Worm (Caenorhabditis elegans) whole organism, L1 larva: ENCODE data around the gene F56D6.13.
"Not testable (repeated sequence)": the region's sequence is repeated elsewhere in the genome, so short reads cannot be mapped to it uniquely, and the experiment has no call there.

ENCODE experiments used
- C16A3.4 ChIP-seq: fragments of 150-350 bp; optimal IDR thresholded peaks from 2 replicates; lab custom pipeline; 2014; ENCODE audit warnings: missing biosample characterization, missing genetic modification characterization
- C34B4.2 ChIP-seq: sonication (generic microtip); optimal IDR thresholded peaks from 2 replicates; lab custom pipeline; 2017; ENCODE audit warnings: mild to moderate bottlenecking, missing genetic modification characterization, missing compliant biosample characterization
- F16B12.6 ChIP-seq: fragments of 150-350 bp; optimal IDR thresholded peaks from 2 replicates; lab custom pipeline; 2014; ENCODE audit warnings: missing biosample characterization, missing genetic modification characterization
- aha-1 ChIP-seq: fragments of 150-350 bp; optimal IDR thresholded peaks from 2 replicates; lab custom pipeline; 2014; ENCODE audit warnings: missing biosample characterization, missing genetic modification characterization
- alr-1 ChIP-seq: fragments of 200-800 bp; sonication (Bioruptor generic); optimal IDR thresholded peaks from 2 replicates; lab custom pipeline; 2018; ENCODE audit warnings: borderline replicate concordance, mild to moderate bottlenecking, missing genetic modification characterization, missing compliant biosample characterization
- ceh-8 ChIP-seq: fragments of 200-800 bp; sonication (Bioruptor generic); optimal IDR thresholded peaks from 2 replicates; lab custom pipeline; 2018; ENCODE audit warnings: mild to moderate bottlenecking, missing genetic modification characterization, moderate library complexity, missing compliant biosample characterization
- ces-1 ChIP-seq: fragments of 150-350 bp; optimal IDR thresholded peaks from 2 replicates; lab custom pipeline; 2014; ENCODE audit warnings: missing biosample characterization, missing genetic modification reagents, missing genetic modification characterization
- elt-2 ChIP-seq: sonication (generic microtip); optimal IDR thresholded peaks from 2 replicates; lab custom pipeline; 2016; ENCODE audit warnings: missing genetic modification characterization, mild to moderate bottlenecking, inconsistent platforms, missing compliant biosample characterization, missing genetic modification reagents
- elt-3 ChIP-seq, 6 experiments: fragments of 150-350 bp in 1 of 6; sonication (generic microtip); optimal IDR thresholded peaks; 2 replicates each; lab custom pipeline; 2017 to 2018; ENCODE audit warnings: missing biosample characterization in 6 of 6, missing genetic modification characterization in 6 of 6, inconsistent platforms in 1 of 6
- ets-5 ChIP-seq: fragments of 200-800 bp; sonication (Bioruptor generic); IDR thresholded peaks from 2 replicates; pipeline ENCODE4 v1.3.6; 2022; ENCODE audit warnings: missing genetic modification characterization, missing compliant biosample characterization
- fkh-8 ChIP-seq: sonication (generic microtip); optimal IDR thresholded peaks from 2 replicates; lab custom pipeline; 2016; ENCODE audit warnings: mild to moderate bottlenecking, missing genetic modification characterization, missing compliant biosample characterization
- hlh-4 ChIP-seq: sonication (generic microtip); optimal IDR thresholded peaks from 2 replicates; lab custom pipeline; 2016; ENCODE audit warnings: mild to moderate bottlenecking, missing genetic modification characterization, missing compliant biosample characterization
- jun-1 ChIP-seq: fragments of 150-350 bp; optimal IDR thresholded peaks from 2 replicates; lab custom pipeline; 2014; ENCODE audit warnings: missing biosample characterization, missing genetic modification reagents, missing genetic modification characterization
- lin-13 ChIP-seq: fragments of 150-350 bp; optimal IDR thresholded peaks from 2 replicates; lab custom pipeline; 2014; ENCODE audit warnings: missing biosample characterization, missing genetic modification reagents, missing genetic modification characterization
- lin-14 ChIP-seq: fragments of 200-800 bp; sonication (Bioruptor generic); optimal IDR thresholded peaks from 2 replicates; lab custom pipeline; 2018; ENCODE audit warnings: mild to moderate bottlenecking, missing genetic modification characterization, moderate library complexity, missing compliant biosample characterization
- lin-35 ChIP-seq, 2 experiments: fragments of 150-350 bp; optimal IDR thresholded peaks; 2 replicates each; lab custom pipeline; 2014; ENCODE audit warnings: missing biosample characterization in 2 of 2, missing genetic modification characterization in 2 of 2, missing genetic modification reagents in 2 of 2
- lin-39 ChIP-seq: fragments of 150-350 bp; optimal IDR thresholded peaks from 2 replicates; lab custom pipeline; 2014; ENCODE audit warnings: missing biosample characterization, missing genetic modification reagents, missing genetic modification characterization
- lir-3 ChIP-seq: sonication (generic microtip); optimal IDR thresholded peaks from 2 replicates; lab custom pipeline; 2016; ENCODE audit warnings: mild to moderate bottlenecking, missing genetic modification characterization, moderate library complexity, missing compliant biosample characterization; ENCODE audit not compliant: poor library complexity
- mab-9 ChIP-seq: fragments of 200-800 bp; sonication (Bioruptor generic); IDR thresholded peaks from 2 replicates; pipeline ENCODE4 v1.3.6; 2022; ENCODE audit warnings: missing genetic modification reagents, missing genetic modification characterization, missing compliant biosample characterization
- mdl-1 ChIP-seq, 2 experiments: fragments of 150-350 bp; optimal IDR thresholded peaks; 2 replicates each; lab custom pipeline; 2014 to 2017; ENCODE audit warnings: missing biosample characterization in 2 of 2, missing genetic modification characterization in 2 of 2, inconsistent platforms in 1 of 2
- mef-2 ChIP-seq: fragments of 150-350 bp; optimal IDR thresholded peaks from 2 replicates; lab custom pipeline; 2014; ENCODE audit warnings: missing biosample characterization, missing genetic modification characterization
- nhr-11 ChIP-seq: fragments of 150-350 bp; optimal IDR thresholded peaks from 2 replicates; lab custom pipeline; 2014; ENCODE audit warnings: missing biosample characterization, missing genetic modification characterization
- nhr-12 ChIP-seq: sonication (generic microtip); optimal IDR thresholded peaks from 2 replicates; lab custom pipeline; 2017; ENCODE audit warnings: missing biosample characterization, missing genetic modification characterization
- nhr-20 ChIP-seq: sonication (generic microtip); optimal IDR thresholded peaks from 2 replicates; lab custom pipeline; 2016; ENCODE audit warnings: mild to moderate bottlenecking, missing genetic modification characterization, missing compliant biosample characterization
- nhr-28 ChIP-seq: fragments of 150-350 bp; optimal IDR thresholded peaks from 2 replicates; lab custom pipeline; 2014; ENCODE audit warnings: missing biosample characterization, missing genetic modification characterization
- nhr-47 ChIP-seq: sonication (generic microtip); optimal IDR thresholded peaks from 2 replicates; lab custom pipeline; 2016; ENCODE audit warnings: mild to moderate bottlenecking, missing genetic modification characterization, moderate library complexity, missing compliant biosample characterization
- nhr-76 ChIP-seq: sonication (generic microtip); optimal IDR thresholded peaks from 2 replicates; lab custom pipeline; 2017; ENCODE audit warnings: missing biosample characterization, missing genetic modification characterization
- nhr-77 ChIP-seq: fragments of 150-350 bp; optimal IDR thresholded peaks from 2 replicates; lab custom pipeline; 2014; ENCODE audit warnings: missing biosample characterization, missing genetic modification characterization
- nhr-84 ChIP-seq: sonication (generic microtip); optimal IDR thresholded peaks from 2 replicates; lab custom pipeline; 2017; ENCODE audit warnings: missing biosample characterization, missing genetic modification characterization
- nhr-85 ChIP-seq: sonication (generic microtip); peaks from one replicate; lab custom pipeline; 2016; ENCODE audit warnings: missing genetic modification characterization, inconsistent platforms, missing compliant biosample characterization
- pax-3 ChIP-seq: fragments of 200-800 bp; sonication (Bioruptor generic); optimal IDR thresholded peaks from 2 replicates; lab custom pipeline; 2018; ENCODE audit warnings: mild to moderate bottlenecking, missing genetic modification characterization, moderate library complexity, missing compliant biosample characterization
- pqm-1 ChIP-seq: sonication (generic microtip); optimal IDR thresholded peaks from 3 replicates; lab custom pipeline; 2017; ENCODE audit warnings: missing biosample characterization, missing genetic modification characterization
- snpc-4 ChIP-seq: fragments of 150-350 bp; optimal IDR thresholded peaks from 2 replicates; lab custom pipeline; 2014; ENCODE audit warnings: missing biosample characterization, missing genetic modification characterization
- sox-4 ChIP-seq: sonication (generic microtip); optimal IDR thresholded peaks from 2 replicates; lab custom pipeline; 2016; ENCODE audit warnings: missing genetic modification characterization, missing compliant biosample characterization
- sptf-1 ChIP-seq: fragments of 150-350 bp; optimal IDR thresholded peaks from 2 replicates; lab custom pipeline; 2014; ENCODE audit warnings: missing biosample characterization, missing genetic modification characterization
- sup-37 ChIP-seq: fragments of 200-800 bp; sonication (Bioruptor generic); optimal IDR thresholded peaks from 2 replicates; lab custom pipeline; 2018; ENCODE audit warnings: mild to moderate bottlenecking, missing genetic modification characterization, missing compliant biosample characterization
- swsn-7 ChIP-seq: sonication (generic microtip); optimal IDR thresholded peaks from 2 replicates; lab custom pipeline; 2016; ENCODE audit warnings: missing genetic modification characterization, missing compliant biosample characterization
- unc-130 ChIP-seq: fragments of 150-350 bp; optimal IDR thresholded peaks from 2 replicates; lab custom pipeline; 2017; ENCODE audit warnings: missing biosample characterization, missing genetic modification characterization, inconsistent platforms
- unc-62 ChIP-seq: fragments of 150-350 bp; optimal IDR thresholded peaks from 2 replicates; lab custom pipeline; 2014; ENCODE audit warnings: missing biosample characterization, missing genetic modification reagents, missing genetic modification characterization
- unc-98 ChIP-seq: fragments of 200-800 bp; sonication (Bioruptor generic); IDR thresholded peaks from 2 replicates; pipeline ENCODE4 v1.3.6; 2022; ENCODE audit warnings: missing genetic modification characterization, missing compliant biosample characterization
- zag-1 ChIP-seq: fragments of 150-350 bp; optimal IDR thresholded peaks from 2 replicates; lab custom pipeline; 2014; ENCODE audit warnings: missing biosample characterization, missing genetic modification characterization

The F56D6.13 gene

DNA sequence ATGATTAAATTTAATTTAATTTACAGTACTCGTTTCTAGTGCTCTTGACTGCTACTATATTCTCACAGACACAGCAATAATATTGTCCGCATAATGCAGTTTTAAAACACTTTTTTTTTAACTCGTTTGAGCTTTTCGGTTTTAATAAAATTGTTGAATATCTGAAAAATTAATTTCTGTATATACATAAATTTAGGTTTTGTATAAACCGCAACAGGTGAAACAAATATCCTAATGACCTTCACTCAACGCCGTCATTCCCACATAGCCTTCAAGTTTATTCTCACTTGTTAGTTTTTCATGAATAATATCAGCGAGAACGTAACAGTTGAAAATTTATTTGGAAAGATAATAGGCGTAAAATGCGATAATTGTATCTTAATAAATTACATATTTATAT lies 10.3 kb downstream of the F56D6.13 start, which contains the start of gene srz-19:
TSS of gene srz-19 (plus strand) at position 301 of the 400 bp plus-strand sequence.
- TF ChIP-seq fkh-8 (tag; lab: Kevin White, UChicago) (no peak), nhr-77 (tag; lab: Kevin White, UChicago) (no peak)

DNA sequence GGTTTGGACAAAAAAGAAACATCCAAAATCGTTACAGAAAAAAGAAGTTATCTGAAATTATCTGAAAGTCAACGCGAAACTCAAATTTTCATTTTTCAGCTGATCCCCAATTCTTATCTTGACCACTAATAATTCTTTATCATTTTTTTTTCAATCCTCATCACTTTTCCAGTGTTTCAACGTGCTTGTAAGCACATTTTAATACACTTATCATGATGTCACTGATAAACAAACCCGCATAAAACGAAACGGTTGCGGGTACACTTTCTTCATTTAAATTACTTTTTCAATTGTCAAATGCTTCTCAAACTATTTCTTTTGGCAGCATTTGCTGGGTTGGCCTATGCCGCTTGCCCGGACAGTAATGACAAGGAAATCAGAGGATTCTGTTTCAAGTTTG lies 12.7 kb downstream of the F56D6.13 start, which contains the start of gene clec-67:
TSS of gene clec-67 (plus strand) at position 268 of the 400 bp plus-strand sequence.
- no peak for TF ChIP-seq nhr-84 (tag; lab: Kevin White, UChicago)
- TF ChIP-seq snpc-4 (tag; lab: Kevin White, UChicago), result no peak
- no peak for TF ChIP-seq pax-3 (tag; lab: Kevin White, UChicago)
- no peak for TF ChIP-seq mab-9 (GFP tag; lab: Robert Waterston, UW)
- peak; percentile 21 for TF ChIP-seq pqm-1 (tag; lab: Kevin White, UChicago)
- TF ChIP-seq elt-2 (tag; lab: Kevin White, UChicago), result peak; percentile 94
- TF ChIP-seq elt-3 (tag; optimal IDR thresholded peaks at IDR 0.05; lab: Kevin White, UChicago), result no peak
- TF ChIP-seq unc-98 (GFP tag; lab: Robert Waterston, UW), result no peak
- TF ChIP-seq aha-1 (tag; lab: Kevin White, UChicago), result no peak
- no peak for TF ChIP-seq unc-62 (GFP tag; lab: Kevin White, UChicago)
- no peak for TF ChIP-seq nhr-76 (tag; lab: Kevin White, UChicago)
- TF ChIP-seq nhr-20 (tag; lab: Kevin White, UChicago), result no peak
- TF ChIP-seq nhr-47 (tag; lab: Kevin White, UChicago), result no peak
- TF ChIP-seq alr-1 (tag; lab: Kevin White, UChicago), result no peak
- TF ChIP-seq sup-37 (GFP tag; lab: Kevin White, UChicago), result no peak
- no peak for TF ChIP-seq nhr-28 (tag; lab: Kevin White, UChicago)

DNA sequence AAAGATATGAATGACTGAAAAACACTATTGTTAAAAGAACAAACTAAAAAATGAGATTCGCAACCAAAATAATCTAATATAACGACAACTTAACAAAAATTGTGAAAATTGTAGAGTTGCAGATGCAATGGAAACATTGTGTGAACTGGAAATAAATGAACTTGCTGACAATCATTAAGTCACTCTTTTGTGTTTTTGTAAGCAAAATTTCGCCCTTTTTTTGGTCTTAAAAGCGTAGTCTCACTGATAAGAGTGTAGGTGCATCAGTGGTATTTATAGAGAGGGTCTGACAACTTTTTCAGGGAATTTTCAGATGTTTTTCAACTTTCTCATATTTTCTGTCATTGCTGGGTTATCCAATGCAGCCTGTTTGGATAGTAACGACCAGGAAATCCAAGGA lies 16.9 kb downstream of the F56D6.13 start, which contains the start of gene clec-68:
TSS of gene clec-68 (plus strand) at position 301 of the 400 bp plus-strand sequence.
- no peak for TF ChIP-seq nhr-76 (tag; lab: Kevin White, UChicago)
- TF ChIP-seq mdl-1 (tag; optimal IDR thresholded peaks at IDR 0.05; lab: Kevin White, UChicago), result no peak
- TF ChIP-seq mef-2 (tag; lab: Kevin White, UChicago), result no peak
- no peak for TF ChIP-seq sptf-1 (tag; lab: Kevin White, UChicago)
- no peak for TF ChIP-seq C34B4.2 (tag; lab: Kevin White, UChicago)
- TF ChIP-seq C16A3.4 (tag; lab: Kevin White, UChicago), result no peak
- TF ChIP-seq zag-1 (tag; lab: Kevin White, UChicago), result no peak
- no peak for TF ChIP-seq aha-1 (tag; lab: Kevin White, UChicago)
- no peak for TF ChIP-seq nhr-12 (tag; lab: Kevin White, UChicago)
- no peak for TF ChIP-seq nhr-28 (tag; lab: Kevin White, UChicago)
- TF ChIP-seq unc-130 (tag; lab: Kevin White, UChicago), result no peak

DNA sequence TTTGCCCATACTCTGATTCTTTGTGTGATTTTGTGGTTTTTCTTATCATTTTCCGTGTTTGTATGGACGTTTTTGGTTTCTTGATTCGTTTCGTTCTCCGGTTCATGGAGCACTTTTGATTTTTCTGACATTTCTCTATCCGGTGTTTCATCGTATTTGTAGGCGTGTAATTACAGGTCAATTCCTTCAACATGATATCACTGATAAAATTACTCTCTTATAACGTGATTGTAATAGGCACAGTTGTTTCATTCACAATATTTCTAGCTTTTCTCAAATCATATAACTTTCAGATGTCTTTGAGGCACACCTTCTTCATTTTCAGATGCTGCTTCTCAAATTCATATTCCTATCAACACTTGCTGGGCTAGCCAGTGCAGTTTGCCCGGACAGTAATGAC lies 23.2 kb downstream of the F56D6.13 start, which contains the start of gene clec-70:
TSS of gene clec-70 (plus strand) at position 301 of the 400 bp plus-strand sequence.
- TF ChIP-seq unc-130 (tag; lab: Kevin White, UChicago); jun-1; lin-13: not testable (repeated sequence)

DNA sequence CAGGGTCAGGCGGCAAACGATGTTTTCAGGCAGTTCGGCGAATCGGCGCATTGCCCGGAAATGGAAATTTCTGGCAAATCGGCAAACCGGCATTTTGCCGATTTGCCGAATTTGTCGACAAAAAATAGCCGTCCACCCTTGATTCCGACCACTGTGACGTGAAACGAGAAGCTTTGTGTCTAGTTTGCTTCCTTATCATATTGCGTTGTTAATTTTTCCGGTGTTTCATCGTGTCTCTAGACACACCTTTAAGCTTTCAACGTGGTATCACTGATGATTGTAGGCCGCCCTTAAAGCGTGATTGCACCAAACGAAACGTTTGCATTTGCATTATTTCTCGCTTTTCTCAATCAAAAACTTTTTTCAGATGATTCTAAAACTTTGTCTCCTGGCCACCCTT lies 27.9 kb downstream of the F56D6.13 start, which contains the start of gene clec-71:
TSS of gene clec-71 (plus strand) at position 362 of the 400 bp plus-strand sequence.
- TF ChIP-seq elt-2 (tag; lab: Kevin White, UChicago) (peak; percentile 58), lin-39 (no peak)

DNA sequence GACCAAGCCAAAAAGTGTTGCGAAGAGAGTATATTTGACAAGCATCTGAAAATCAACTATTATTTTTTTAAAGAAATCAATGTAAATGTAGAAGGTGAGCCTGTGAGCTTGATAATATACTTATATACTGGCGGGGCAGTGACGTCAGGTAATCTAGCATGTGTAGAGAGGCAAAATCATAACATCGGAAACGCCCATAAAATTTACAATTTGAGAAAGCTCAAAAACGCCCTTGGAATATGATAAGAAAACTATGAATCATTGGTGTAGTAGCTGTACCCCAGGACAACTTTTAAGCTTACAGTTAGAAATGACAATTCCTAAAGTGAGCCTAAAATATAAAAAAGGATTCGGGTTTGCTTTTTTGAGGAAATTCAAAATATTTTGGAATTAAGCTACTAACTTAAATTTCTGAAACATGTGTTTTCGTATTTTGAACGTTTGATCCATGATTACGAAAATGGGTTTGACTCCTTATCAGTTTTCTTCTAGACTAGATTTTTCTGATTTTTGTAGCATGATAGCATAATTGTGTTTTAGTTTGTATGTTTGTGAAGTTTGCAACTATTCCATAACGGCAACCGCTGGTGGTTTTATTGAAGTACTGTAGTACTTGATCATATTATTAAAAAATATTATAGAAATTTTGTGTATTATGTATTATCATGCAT lies 32.6 kb downstream of the F56D6.13 start, which contains the start of gene clec-174:
TSS of gene clec-174 (minus strand) at position 51 of the 671 bp plus-strand sequence.
- TF ChIP-seq unc-130 (tag; lab: Kevin White, UChicago) (no peak), hlh-4 (tag; lab: Kevin White, UChicago) (no peak), nhr-85 (no peak), ces-1 (GFP tag; lab: Kevin White, UChicago) (no peak), alr-1 (tag; lab: Kevin White, UChicago) (no peak), nhr-28 (tag; lab: Kevin White, UChicago) (no peak), ets-5 (GFP tag; lab: Robert Waterston, UW) (no peak), F16B12.6 (tag; lab: Kevin White, UChicago) (no peak), sox-4 (tag; lab: Kevin White, UChicago) (no peak), swsn-7 (no peak), nhr-11 (tag; lab: Kevin White, UChicago) (no peak), ceh-8 (GFP tag; lab: Kevin White, UChicago) (no peak), lin-14 (GFP tag; lab: Kevin White, UChicago) (no peak), lin-35 (GFP tag; optimal IDR thresholded peaks at IDR 0.05; lab: Kevin White, UChicago) (no peak), lir-3 (no peak)
- TF ChIP-seq, all 84 proteins: peak for 0
